Fruit fly (Drosophila melanogaster) whole organism, adult: ENCODE measurements around the gene SsRbeta.

Experiments
- CG11617 ChIP-seq: fragments of 200-800 bp; sonication (Bioruptor generic); optimal IDR thresholded peaks from 2 replicates; lab custom pipeline; 2017; ENCODE audit warnings: mild to moderate bottlenecking, missing biosample characterization, missing genetic modification reagents, missing genetic modification characterization
- CG12768 ChIP-seq: fragments of 200-800 bp; sonication (Bioruptor generic); optimal IDR thresholded peaks from 2 replicates; lab custom pipeline; 2017; ENCODE audit warnings: missing biosample characterization, missing genetic modification characterization, mild to moderate bottlenecking, moderate library complexity, missing genetic modification reagents
- CG14711 ChIP-seq: fragments of 200-800 bp; sonication (Bioruptor generic); optimal IDR thresholded peaks from 2 replicates; lab custom pipeline; 2018; ENCODE audit warnings: missing biosample characterization, mild to moderate bottlenecking, missing genetic modification characterization, moderate library complexity
- CG33017 ChIP-seq: fragments of 200-800 bp; sonication (Bioruptor generic); optimal IDR thresholded peaks from 2 replicates; lab custom pipeline; 2018; ENCODE audit warnings: missing biosample characterization, mild to moderate bottlenecking, missing genetic modification characterization, moderate library complexity
- CG5204 ChIP-seq: fragments of 200-800 bp; sonication (Bioruptor generic); optimal IDR thresholded peaks from 2 replicates; lab custom pipeline; 2016; ENCODE audit warnings: missing biosample characterization, missing genetic modification characterization
- CG7045 ChIP-seq: fragments of 200-800 bp; sonication (Bioruptor generic); optimal IDR thresholded peaks from 2 replicates; lab custom pipeline; 2017; ENCODE audit warnings: missing biosample characterization, mild to moderate bottlenecking, missing genetic modification characterization
- Clk ChIP-seq: fragments of 200-800 bp; sonication (Bioruptor generic); optimal IDR thresholded peaks from 2 replicates; lab custom pipeline; 2017; ENCODE audit warnings: missing biosample characterization, missing genetic modification characterization
- Hr96 ChIP-seq: fragments of 200-800 bp; sonication (Bioruptor generic); optimal IDR thresholded peaks from 2 replicates; lab custom pipeline; 2016; ENCODE audit warnings: missing biosample characterization, missing genetic modification characterization
- bab1 ChIP-seq: fragments of 200-800 bp; sonication (Bioruptor generic); optimal IDR thresholded peaks from 3 replicates; lab custom pipeline; 2019; ENCODE audit warnings: missing biosample characterization, mild to moderate bottlenecking, missing genetic modification characterization, moderate library complexity
- cnc ChIP-seq, 2 experiments: fragments of >200 bp; optimal IDR thresholded peaks; 2 replicates each; lab custom pipeline; 2017
- kay ChIP-seq: fragments of 200-800 bp; sonication (Bioruptor generic); peaks from one replicate; lab custom pipeline; 2016; ENCODE audit warnings: missing biosample characterization, missing genetic modification characterization, borderline replicate concordance
- ovo ChIP-seq: fragments of 200-800 bp; sonication (Bioruptor generic); optimal IDR thresholded peaks from 2 replicates; lab custom pipeline; 2016; ENCODE audit warnings: missing biosample characterization, missing genetic modification characterization
- pad ChIP-seq: fragments of 200-800 bp; sonication (Bioruptor generic); optimal IDR thresholded peaks from 3 replicates; lab custom pipeline; 2017; ENCODE audit warnings: missing biosample characterization, missing genetic modification characterization, mild to moderate bottlenecking, moderate library complexity, missing genetic modification reagents

dm6 chr3L:16161847-16162556, 32.6 kb downstream of the SsRbeta start:
- TF ChIP-seq CG14711 (tag; lab: Kevin White, UChicago) (peak; percentile 20), cnc (optimal IDR thresholded peaks at IDR 0.05; lab: Kevin White, UChicago) (no peak), CG12768 (GFP tag; lab: Kevin White, UChicago) (peak; percentile 59), pad (peak; percentile 9), Hr96 (peak; percentile 44), CG11617 (GFP tag; lab: Kevin White, UChicago) (peak; percentile 11), kay (no peak), CG7045 (GFP tag; lab: Kevin White, UChicago) (peak; percentile 57), bab1 (no peak), Clk (GFP tag; lab: Kevin White, UChicago) (no peak), ovo (GFP tag; lab: Kevin White, UChicago) (no peak), CG33017 (tag; lab: Kevin White, UChicago) (peak; percentile 27), CG5204 (GFP tag; lab: Kevin White, UChicago) (peak; percentile 28)
